Worm (Caenorhabditis elegans) whole organism, midembryonic: Measurements from ENCODE around the gene B0284.3.

Experiments
- T22C8.4 ChIP-seq: fragments of 200-800 bp; sonication (Bioruptor generic); IDR thresholded peaks from 2 replicates; pipeline ENCODE4 v1.3.6; 2022; ENCODE audit warnings: missing genetic modification characterization, missing compliant biosample characterization
- cog-1 ChIP-seq: sonication (generic microtip); optimal IDR thresholded peaks from 2 replicates; lab custom pipeline; 2016; ENCODE audit warnings: missing genetic modification characterization, missing compliant biosample characterization
- flt-1 ChIP-seq: fragments of 200-800 bp; sonication (Bioruptor generic); IDR thresholded peaks from 2 replicates; pipeline ENCODE4 v1.3.6; 2022; ENCODE audit warnings: missing genetic modification characterization, missing compliant biosample characterization
- klf-2 ChIP-seq: fragments of 200-800 bp; sonication (Bioruptor generic); conservative IDR thresholded peaks from 2 replicates; pipeline ENCODE4 v1.3.6; 2022; ENCODE audit warnings: missing genetic modification reagents, missing genetic modification characterization, missing compliant biosample characterization
- med-1 ChIP-seq: sonication (generic microtip); optimal IDR thresholded peaks from 2 replicates; lab custom pipeline; 2017; ENCODE audit warnings: missing genetic modification characterization, mild to moderate bottlenecking, missing compliant biosample characterization, antibody characterized with exemption, missing genetic modification reagents; ENCODE audit not compliant: insufficient read depth
- ref-1 ChIP-seq: fragments of 200-800 bp; sonication (Bioruptor generic); conservative IDR thresholded peaks from 2 replicates; pipeline ENCODE4 v1.3.6; 2022; ENCODE audit warnings: missing genetic modification reagents, missing genetic modification characterization, missing compliant biosample characterization
- tab-1 ChIP-seq: fragments of 200-800 bp; sonication (Bioruptor generic); IDR thresholded peaks from 2 replicates; pipeline ENCODE4 v1.3.6; 2022; ENCODE audit warnings: missing genetic modification characterization, missing compliant biosample characterization
- ztf-23 ChIP-seq: fragments of 200-800 bp; sonication (Bioruptor generic); IDR thresholded peaks from 2 replicates; pipeline ENCODE4 v1.3.6; 2022; ENCODE audit warnings: missing genetic modification reagents, missing genetic modification characterization, missing compliant biosample characterization
- ztf-29 ChIP-seq: fragments of 200-800 bp; sonication (Bioruptor generic); IDR thresholded peaks from 2 replicates; pipeline ENCODE4 v1.3.6; 2022; ENCODE audit warnings: missing genetic modification reagents, missing genetic modification characterization, missing compliant biosample characterization

ce11 chrIII:4381343-4381742 is 1.7 kb upstream of the B0284.3 start, which contains the start of gene pals-27:
- no peak for TF ChIP-seq T22C8.4 (GFP tag; lab: Robert Waterston, UW)
- no peak for TF ChIP-seq ztf-29 (GFP tag; lab: Robert Waterston, UW)
- TF ChIP-seq ztf-23 (GFP tag; lab: Robert Waterston, UW): no peak
- no peak for TF ChIP-seq klf-2 (GFP tag; lab: Robert Waterston, UW)
- no peak for TF ChIP-seq ref-1 (GFP tag; lab: Robert Waterston, UW)
- no peak for TF ChIP-seq cog-1 (tag; lab: Kevin White, UChicago)
- TF ChIP-seq tab-1 (GFP tag; lab: Robert Waterston, UW): no peak
- no peak for TF ChIP-seq med-1
- TF ChIP-seq flt-1 (GFP tag; lab: Robert Waterston, UW): no peak
